Worm (Caenorhabditis elegans): ENCODE data around the gene C01G6.4.

ce11 chrII:9282065-9282464 is 9.2 kb upstream of the C01G6.4 start:
- TF ChIP-seq nhr-76 (tag; optimal IDR thresholded peaks at IDR 0.05) (no peak), ceh-83 (GFP tag; optimal IDR thresholded peaks at IDR 0.05) (no peak), elt-3 (tag; optimal IDR thresholded peaks at IDR 0.05) (no peak), nhr-12 (tag; optimal IDR thresholded peaks at IDR 0.05) (no peak), flh-1 (GFP tag; optimal IDR thresholded peaks at IDR 0.05) (no peak), pha-4 (tag; optimal IDR thresholded peaks at IDR 0.05) (no peak)
